Fruit fly (Drosophila melanogaster) S2 (cell line): ENCODE results near the gene Zip99C.

Experiments used
- CG8478 ChIP-seq: fragments of >200 bp; optimal IDR thresholded peaks from 2 replicates; lab custom pipeline; 2018
- CTCF ChIP-seq, 2 experiments: fragments of >200 bp; optimal IDR thresholded peaks; 2 replicates each; lab custom pipeline; 2018

DNA sequence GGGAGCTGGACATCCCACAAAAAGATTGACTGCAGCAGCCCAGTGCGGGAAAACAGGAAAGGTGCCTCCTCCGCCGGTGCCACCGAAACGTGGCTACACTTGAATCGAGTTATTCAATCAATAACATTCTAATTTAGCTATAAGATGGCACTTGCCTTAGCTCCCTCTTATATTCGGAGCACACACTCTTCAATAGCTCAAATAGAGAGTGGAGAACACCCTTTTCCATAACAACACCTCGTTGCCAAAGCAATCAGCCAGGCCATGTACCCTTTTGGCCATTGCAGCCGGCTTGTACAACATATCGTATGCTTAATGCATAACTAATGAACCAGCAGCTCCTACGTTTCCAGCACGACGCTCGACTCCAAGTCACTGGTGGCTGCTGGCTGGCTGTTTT, 30.9 kb downstream of the Zip99C start:
- TF ChIP-seq CTCF (optimal IDR thresholded peaks at IDR 0.05; lab: Kevin White, UChicago) = no peak
- no peak for TF ChIP-seq CG8478 (lab: Kevin White, UChicago)
